Worm (Caenorhabditis elegans): ENCODE data around the gene Y57G7A.1.

Gene Y57G7A.1

DNA sequence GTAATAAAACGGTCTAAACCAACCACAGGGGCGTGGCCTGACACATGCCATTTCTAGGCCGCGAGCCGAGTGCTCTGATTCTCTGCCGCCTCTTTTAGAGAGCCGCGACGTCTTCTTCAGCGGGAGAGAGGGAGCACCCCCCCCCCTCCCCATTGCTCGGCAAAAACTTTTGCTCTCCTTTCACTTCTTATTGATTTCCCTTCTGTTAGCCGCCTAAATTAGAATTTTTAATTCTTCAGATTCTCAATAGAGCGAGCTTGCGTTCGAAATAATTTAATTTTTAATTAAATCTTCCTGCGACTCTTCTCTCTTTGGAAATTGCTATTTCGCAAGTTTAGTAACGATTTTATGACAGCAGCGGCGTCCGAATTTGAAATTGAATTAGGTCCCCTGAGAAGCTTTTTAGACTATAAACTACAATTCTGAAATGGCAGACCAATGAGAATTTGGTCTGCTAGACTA, 25.0 kb downstream of the Y57G7A.1 start:
- no peak for TF ChIP-seq tra-4 (tag; optimal IDR thresholded peaks at IDR 0.05)
- no peak for TF ChIP-seq F13C5.2 (tag; optimal IDR thresholded peaks at IDR 0.05)

DNA sequence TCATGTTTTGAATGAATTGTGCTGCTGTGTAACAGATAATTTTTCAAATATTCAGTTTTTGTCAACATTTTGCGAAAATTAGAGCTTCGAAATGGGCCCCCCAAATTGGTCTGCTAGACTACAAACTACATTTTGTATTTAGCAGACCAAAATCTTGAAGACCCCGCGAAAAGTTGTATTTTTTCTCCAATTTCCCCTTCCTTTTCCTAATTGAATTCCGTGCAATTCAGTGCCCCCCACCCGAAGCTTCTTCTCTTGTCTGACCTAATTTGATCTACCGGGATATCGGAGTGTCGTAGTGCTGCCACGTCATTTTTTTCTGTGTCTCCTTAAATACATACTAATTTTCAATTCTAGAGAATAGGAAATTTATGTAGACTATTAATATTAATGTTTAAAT, 25.7 kb downstream of the Y57G7A.1 start:
- TF ChIP-seq ama-1 (optimal IDR thresholded peaks at IDR 0.05) (no peak), hmbx-1 (tag; optimal IDR thresholded peaks at IDR 0.05) (no peak), hnd-1 (tag; optimal IDR thresholded peaks at IDR 0.05) (no peak), tbx-11 (GFP tag; IDR thresholded peaks at IDR 0.05) (no peak), ceh-36 (tag; optimal IDR thresholded peaks at IDR 0.05) (no peak), F13C5.2 (tag; optimal IDR thresholded peaks at IDR 0.05) (no peak), hmg-4 (GFP tag; optimal IDR thresholded peaks at IDR 0.05) (no peak), sea-1 (GFP tag; conservative IDR thresholded peaks at IDR 0.05) (no peak), scrt-1 (GFP tag; IDR thresholded peaks at IDR 0.05) (no peak), tra-4 (tag; optimal IDR thresholded peaks at IDR 0.05) (no peak), pes-1 (GFP tag; IDR thresholded peaks at IDR 0.05) (no peak), tbx-37 (GFP tag; conservative IDR thresholded peaks at IDR 0.05) (no peak), ets-7 (tag; optimal IDR thresholded peaks at IDR 0.05) (no peak), flt-1 (GFP tag; IDR thresholded peaks at IDR 0.05) (no peak), aly-1 (tag; optimal IDR thresholded peaks at IDR 0.05) (no peak), ceh-13 (GFP tag; optimal IDR thresholded peaks at IDR 0.05) (no peak), B0310.2 (tag; optimal IDR thresholded peaks at IDR 0.05) (no peak)

DNA sequence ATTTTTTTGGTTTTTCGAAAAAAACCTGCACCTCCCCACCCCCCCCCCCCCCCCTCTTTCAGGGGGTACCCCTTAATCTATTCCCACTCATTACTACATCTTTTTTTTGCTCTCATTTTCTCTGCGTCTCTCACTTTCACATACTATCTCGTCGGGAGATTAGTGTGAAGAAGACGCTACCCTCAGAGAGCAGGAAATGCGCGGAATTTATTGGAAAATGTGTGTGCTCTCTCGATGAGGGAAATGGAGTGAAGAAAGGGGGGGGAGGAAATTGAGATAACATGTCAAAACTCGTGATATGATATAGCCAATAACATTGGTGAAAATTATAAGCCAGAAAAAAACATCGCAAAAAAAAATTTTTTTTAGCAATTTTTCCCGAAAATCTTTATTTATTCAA, 27.3 kb downstream of the Y57G7A.1 start:
- TF ChIP-seq hmg-4 (GFP tag; optimal IDR thresholded peaks at IDR 0.05) (no peak), tbx-11 (GFP tag; IDR thresholded peaks at IDR 0.05) (no peak), tbx-37 (GFP tag; conservative IDR thresholded peaks at IDR 0.05) (no peak), sea-1 (GFP tag; conservative IDR thresholded peaks at IDR 0.05) (no peak), pes-1 (GFP tag; IDR thresholded peaks at IDR 0.05) (no peak), tra-4 (tag; optimal IDR thresholded peaks at IDR 0.05) (no peak), flt-1 (GFP tag; IDR thresholded peaks at IDR 0.05) (no peak), hnd-1 (tag; optimal IDR thresholded peaks at IDR 0.05) (no peak), ceh-36 (tag; optimal IDR thresholded peaks at IDR 0.05) (no peak), ceh-13 (GFP tag; optimal IDR thresholded peaks at IDR 0.05) (no peak), F13C5.2 (tag; optimal IDR thresholded peaks at IDR 0.05) (no peak), ets-7 (tag; optimal IDR thresholded peaks at IDR 0.05) (no peak), aly-1 (tag; optimal IDR thresholded peaks at IDR 0.05) (no peak), hmbx-1 (tag; optimal IDR thresholded peaks at IDR 0.05) (no peak), scrt-1 (GFP tag; IDR thresholded peaks at IDR 0.05) (no peak), B0310.2 (tag; optimal IDR thresholded peaks at IDR 0.05) (no peak), ama-1 (optimal IDR thresholded peaks at IDR 0.05) (no peak)

DNA sequence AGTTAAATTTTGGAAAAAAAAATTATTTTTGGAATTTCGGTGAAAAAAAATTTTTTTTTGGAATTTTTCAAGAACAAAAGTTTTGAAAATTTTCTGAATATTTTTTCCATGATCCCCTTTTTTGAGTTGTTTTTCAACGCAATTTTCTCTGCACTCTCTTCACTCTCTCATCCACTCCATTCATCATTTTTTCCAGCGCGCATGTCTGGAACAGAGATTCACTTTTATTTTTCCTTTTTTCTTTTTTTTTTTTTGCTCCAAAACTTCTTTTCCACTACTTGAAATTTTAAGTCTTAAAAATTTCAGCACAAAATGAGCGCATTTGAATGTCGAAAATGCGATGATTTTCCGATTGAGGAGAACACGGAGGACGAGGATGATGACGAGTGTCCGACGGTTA, 28.4 kb downstream of the Y57G7A.1 start, which contains the start of gene jip-1:
Gene jip-1, plus strand, starts transcription at position 301 of the 400 bp plus-strand sequence.
- TF ChIP-seq scrt-1 (GFP tag; IDR thresholded peaks at IDR 0.05), result no peak
- no peak for TF ChIP-seq aly-1 (tag; optimal IDR thresholded peaks at IDR 0.05)
- no peak for TF ChIP-seq ceh-36 (tag; optimal IDR thresholded peaks at IDR 0.05)
- TF ChIP-seq flt-1 (GFP tag; IDR thresholded peaks at IDR 0.05), result no peak
- TF ChIP-seq hnd-1 (tag; optimal IDR thresholded peaks at IDR 0.05), result no peak
- TF ChIP-seq tbx-37 (GFP tag; conservative IDR thresholded peaks at IDR 0.05), result no peak
- no peak for TF ChIP-seq tra-4 (tag; optimal IDR thresholded peaks at IDR 0.05)
- no peak for TF ChIP-seq pes-1 (GFP tag; IDR thresholded peaks at IDR 0.05)
- TF ChIP-seq sea-1 (GFP tag; conservative IDR thresholded peaks at IDR 0.05), result no peak
- no peak for TF ChIP-seq hmg-4 (GFP tag; optimal IDR thresholded peaks at IDR 0.05)
- TF ChIP-seq ama-1 (optimal IDR thresholded peaks at IDR 0.05), result no peak
- no peak for TF ChIP-seq ets-7 (tag; optimal IDR thresholded peaks at IDR 0.05)
- TF ChIP-seq F13C5.2 (tag; optimal IDR thresholded peaks at IDR 0.05), result no peak
- TF ChIP-seq ceh-13 (GFP tag; optimal IDR thresholded peaks at IDR 0.05), result no peak
- no peak for TF ChIP-seq hmbx-1 (tag; optimal IDR thresholded peaks at IDR 0.05)
- no peak for TF ChIP-seq B0310.2 (tag; optimal IDR thresholded peaks at IDR 0.05)

DNA sequence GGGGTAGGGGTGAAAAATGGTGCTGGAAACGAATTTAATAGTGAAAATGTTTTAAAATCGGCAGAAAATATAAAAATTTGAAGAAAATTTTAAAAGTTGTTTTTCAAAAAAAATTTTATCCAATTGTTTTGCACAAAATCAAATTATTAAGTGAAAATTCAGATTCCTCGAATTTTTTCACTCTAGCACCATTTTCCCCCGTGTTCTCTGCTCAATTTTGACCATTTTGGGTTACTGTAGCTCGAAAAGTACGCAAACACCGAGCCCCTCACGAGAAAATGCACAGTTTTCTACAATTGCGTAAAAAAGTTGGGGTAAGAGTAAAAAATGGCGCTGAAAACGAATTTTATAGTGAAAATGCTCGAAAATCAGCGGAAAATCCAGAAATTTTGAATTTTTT, 31.6 kb downstream of the Y57G7A.1 start:
- no peak for TF ChIP-seq ceh-13 (GFP tag; optimal IDR thresholded peaks at IDR 0.05)
- no peak for TF ChIP-seq hnd-1 (tag; optimal IDR thresholded peaks at IDR 0.05)
- no peak for TF ChIP-seq ama-1 (optimal IDR thresholded peaks at IDR 0.05)
- no peak for TF ChIP-seq tra-4 (tag; optimal IDR thresholded peaks at IDR 0.05)
- TF ChIP-seq hmg-4 (GFP tag; optimal IDR thresholded peaks at IDR 0.05), result no peak
- no peak for TF ChIP-seq scrt-1 (GFP tag; IDR thresholded peaks at IDR 0.05)
- TF ChIP-seq B0310.2 (tag; optimal IDR thresholded peaks at IDR 0.05), result no peak
- TF ChIP-seq pes-1 (GFP tag; IDR thresholded peaks at IDR 0.05), result no peak
- TF ChIP-seq aly-1 (tag; optimal IDR thresholded peaks at IDR 0.05), result no peak
- TF ChIP-seq ceh-36 (tag; optimal IDR thresholded peaks at IDR 0.05), result no peak
- no peak for TF ChIP-seq tbx-37 (GFP tag; conservative IDR thresholded peaks at IDR 0.05)
- TF ChIP-seq sea-1 (GFP tag; conservative IDR thresholded peaks at IDR 0.05), result no peak
- no peak for TF ChIP-seq tbx-11 (GFP tag; IDR thresholded peaks at IDR 0.05)
- TF ChIP-seq hmbx-1 (tag; optimal IDR thresholded peaks at IDR 0.05), result no peak
- no peak for TF ChIP-seq ets-7 (tag; optimal IDR thresholded peaks at IDR 0.05)
- no peak for TF ChIP-seq F13C5.2 (tag; optimal IDR thresholded peaks at IDR 0.05)
- no peak for TF ChIP-seq flt-1 (GFP tag; IDR thresholded peaks at IDR 0.05)

DNA sequence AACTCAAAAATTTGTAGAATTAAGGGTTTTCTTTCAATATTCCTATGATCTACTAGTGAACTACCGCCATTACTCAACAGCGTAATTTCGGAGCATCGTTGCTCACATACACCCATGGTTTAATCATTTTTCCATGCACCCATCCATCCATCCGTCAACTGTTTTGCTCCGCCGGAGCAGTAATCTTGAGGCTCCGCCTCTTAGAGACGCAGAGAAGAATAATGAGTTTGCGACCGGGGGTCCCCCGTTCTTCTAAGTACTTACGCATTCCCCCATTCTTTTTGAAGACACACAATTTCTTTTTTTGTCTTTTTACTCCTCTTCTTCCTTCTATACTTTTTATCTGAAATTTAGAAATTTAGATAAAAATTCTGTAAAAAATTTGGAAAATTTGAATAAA, 39.9 kb downstream of the Y57G7A.1 start:
- TF ChIP-seq F13C5.2 (tag; optimal IDR thresholded peaks at IDR 0.05), result no peak
- no peak for TF ChIP-seq aly-1 (tag; optimal IDR thresholded peaks at IDR 0.05)
- TF ChIP-seq B0310.2 (tag; optimal IDR thresholded peaks at IDR 0.05), result no peak
- TF ChIP-seq scrt-1 (GFP tag; IDR thresholded peaks at IDR 0.05), result no peak
- no peak for TF ChIP-seq ama-1 (optimal IDR thresholded peaks at IDR 0.05)
- TF ChIP-seq ets-7 (tag; optimal IDR thresholded peaks at IDR 0.05), result no peak
- no peak for TF ChIP-seq hnd-1 (tag; optimal IDR thresholded peaks at IDR 0.05)

DNA sequence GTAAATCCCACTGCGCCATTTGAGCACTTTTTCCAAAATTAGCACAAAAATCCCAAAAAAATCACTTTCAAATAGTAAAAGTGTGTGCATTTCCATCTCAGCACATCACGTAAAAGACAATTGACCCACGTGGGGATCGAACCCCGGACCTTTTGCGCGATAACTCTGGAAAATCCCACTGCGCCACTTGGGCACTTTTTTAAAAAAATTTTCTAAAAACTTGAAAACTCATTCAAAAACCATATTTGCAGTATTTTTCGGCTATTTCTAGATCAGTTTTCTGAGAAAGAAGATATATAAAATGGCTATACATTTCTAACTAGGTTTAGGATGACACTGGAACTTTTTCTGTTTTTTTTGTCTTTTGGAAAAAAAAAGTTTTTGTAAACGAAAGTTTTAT, 41.8 kb downstream of the Y57G7A.1 start:
- TF ChIP-seq tbx-37 (GFP tag; conservative IDR thresholded peaks at IDR 0.05) (no peak), hnd-1 (tag; optimal IDR thresholded peaks at IDR 0.05) (no peak), ceh-36 (tag; optimal IDR thresholded peaks at IDR 0.05) (no peak), scrt-1 (GFP tag; IDR thresholded peaks at IDR 0.05) (no peak), B0310.2 (tag; optimal IDR thresholded peaks at IDR 0.05) (no peak), ceh-13 (GFP tag; optimal IDR thresholded peaks at IDR 0.05) (no peak), flt-1 (GFP tag; IDR thresholded peaks at IDR 0.05) (no peak), pes-1 (GFP tag; IDR thresholded peaks at IDR 0.05) (no peak), ama-1 (optimal IDR thresholded peaks at IDR 0.05) (no peak), tra-4 (tag; optimal IDR thresholded peaks at IDR 0.05) (no peak), F13C5.2 (tag; optimal IDR thresholded peaks at IDR 0.05) (no peak), hmg-4 (GFP tag; optimal IDR thresholded peaks at IDR 0.05) (no peak), tbx-11 (GFP tag; IDR thresholded peaks at IDR 0.05) (no peak)

All from whole organism, early embryonic.